Worm (Caenorhabditis elegans): Measurements from ENCODE around the gene cca-1.

The cca-1 gene

DNA sequence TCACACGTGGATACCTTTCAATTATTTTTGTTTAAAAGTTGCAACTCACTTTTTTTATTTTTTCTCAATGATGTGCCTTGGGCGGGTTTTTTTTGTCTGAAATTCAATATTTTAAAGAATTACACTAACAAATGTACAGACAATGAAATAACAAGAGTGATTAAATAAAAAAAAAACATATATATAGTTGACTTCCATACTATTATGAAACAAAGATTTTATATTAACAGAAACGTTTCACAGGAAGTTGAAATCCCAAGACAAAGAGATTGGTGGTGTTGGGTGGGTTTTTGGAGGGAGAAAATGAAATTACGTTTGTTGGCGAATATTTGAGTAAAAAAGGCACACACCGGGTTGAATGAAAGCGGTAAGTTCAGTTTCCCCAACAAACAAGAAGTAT is at the start of gene cca-1:
Gene cca-1, minus strand, starts transcription at position 101 of the 400 bp plus-strand sequence.
- TF ChIP-seq flt-1 (GFP tag; IDR thresholded peaks at IDR 0.05) (no peak), ztf-29 (GFP tag; IDR thresholded peaks at IDR 0.05) (no peak)

- no peak for TF ChIP-seq T22C8.4 (GFP tag; IDR thresholded peaks at IDR 0.05)
- TF ChIP-seq flt-1 (GFP tag; IDR thresholded peaks at IDR 0.05): no peak
- no peak for TF ChIP-seq ztf-23 (GFP tag; IDR thresholded peaks at IDR 0.05)
- no peak for TF ChIP-seq med-1 (GFP tag; optimal IDR thresholded peaks at IDR 0.05; ENCODE audit: insufficient read depth)
- TF ChIP-seq ztf-29 (GFP tag; IDR thresholded peaks at IDR 0.05): no peak
- TF ChIP-seq ref-1 (GFP tag; conservative IDR thresholded peaks at IDR 0.05): no peak
- TF ChIP-seq klf-2 (GFP tag; conservative IDR thresholded peaks at IDR 0.05): no peak
- TF ChIP-seq cog-1 (tag; optimal IDR thresholded peaks at IDR 0.05): no peak
- TF ChIP-seq tab-1 (GFP tag; IDR thresholded peaks at IDR 0.05): no peak
Observed at ce11 chrX:7925134-7925533, 49.4 kb upstream of the cca-1 start, which contains the start of gene zig-4. Gene zig-4 (plus strand): TSS chrX:7925434.

DNA sequence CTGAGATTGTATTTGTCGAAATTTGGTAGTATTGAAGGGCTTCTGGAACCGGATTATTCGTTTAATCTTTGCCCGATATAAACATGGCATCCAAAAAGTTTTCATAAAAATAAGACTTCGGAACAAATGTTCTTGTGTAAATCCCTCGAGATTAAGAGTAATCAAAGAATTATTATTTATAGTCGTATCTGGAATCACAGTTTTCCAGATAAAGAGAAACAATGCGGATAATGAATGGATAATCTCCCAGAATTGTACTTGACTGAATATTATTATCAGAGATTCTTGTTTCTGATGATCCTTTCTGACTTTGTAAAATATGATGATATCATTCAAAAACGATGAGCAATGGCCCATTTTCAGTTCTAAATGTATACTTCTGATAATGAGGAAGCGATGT is 45.4 kb upstream of the cca-1 start:
- no peak for TF ChIP-seq cog-1 (tag; optimal IDR thresholded peaks at IDR 0.05)
- TF ChIP-seq klf-2 (GFP tag; conservative IDR thresholded peaks at IDR 0.05): no peak
- no peak for TF ChIP-seq ztf-23 (GFP tag; IDR thresholded peaks at IDR 0.05)
- TF ChIP-seq med-1 (GFP tag; optimal IDR thresholded peaks at IDR 0.05; ENCODE audit: insufficient read depth): no peak
- TF ChIP-seq tab-1 (GFP tag; IDR thresholded peaks at IDR 0.05): no peak
- no peak for TF ChIP-seq ztf-29 (GFP tag; IDR thresholded peaks at IDR 0.05)
- TF ChIP-seq T22C8.4 (GFP tag; IDR thresholded peaks at IDR 0.05): no peak

ce11 chrX:7916076-7916475 is 40.3 kb upstream of the cca-1 start:
- TF ChIP-seq ztf-29 (GFP tag; IDR thresholded peaks at IDR 0.05): no peak
- TF ChIP-seq flt-1 (GFP tag; IDR thresholded peaks at IDR 0.05): no peak
- TF ChIP-seq tab-1 (GFP tag; IDR thresholded peaks at IDR 0.05): no peak
- no peak for TF ChIP-seq ref-1 (GFP tag; conservative IDR thresholded peaks at IDR 0.05)
- no peak for TF ChIP-seq T22C8.4 (GFP tag; IDR thresholded peaks at IDR 0.05)
- no peak for TF ChIP-seq med-1 (GFP tag; optimal IDR thresholded peaks at IDR 0.05; ENCODE audit: insufficient read depth)
- no peak for TF ChIP-seq klf-2 (GFP tag; conservative IDR thresholded peaks at IDR 0.05)
- TF ChIP-seq cog-1 (tag; optimal IDR thresholded peaks at IDR 0.05): no peak
- no peak for TF ChIP-seq ztf-23 (GFP tag; IDR thresholded peaks at IDR 0.05)

ce11 chrX:7915616-7916015 is 39.9 kb upstream of the cca-1 start:
- TF ChIP-seq cog-1 (tag; optimal IDR thresholded peaks at IDR 0.05) (no peak), T22C8.4 (GFP tag; IDR thresholded peaks at IDR 0.05) (no peak), med-1 (GFP tag; optimal IDR thresholded peaks at IDR 0.05; ENCODE audit: insufficient read depth) (no peak), tab-1 (GFP tag; IDR thresholded peaks at IDR 0.05) (no peak)

ce11 chrX:7913830-7914229 is 38.1 kb upstream of the cca-1 start, which contains the start of gene C39D10.7:
Gene C39D10.7 (minus strand): TSS chrX:7913930.
- TF ChIP-seq ref-1 (GFP tag; conservative IDR thresholded peaks at IDR 0.05): no peak
- no peak for TF ChIP-seq flt-1 (GFP tag; IDR thresholded peaks at IDR 0.05)

- no peak for TF ChIP-seq med-1 (GFP tag; optimal IDR thresholded peaks at IDR 0.05; ENCODE audit: insufficient read depth)
- TF ChIP-seq flt-1 (GFP tag; IDR thresholded peaks at IDR 0.05): 0 out of 2 replicates have a peak, but pooled peaks have one; percentile 33
Observed at ce11 chrX:7906430-7907014, 30.8 kb upstream of the cca-1 start, which contains the start of gene C39D10.1. Gene C39D10.1 (plus strand): TSS chrX:7906964.

DNA sequence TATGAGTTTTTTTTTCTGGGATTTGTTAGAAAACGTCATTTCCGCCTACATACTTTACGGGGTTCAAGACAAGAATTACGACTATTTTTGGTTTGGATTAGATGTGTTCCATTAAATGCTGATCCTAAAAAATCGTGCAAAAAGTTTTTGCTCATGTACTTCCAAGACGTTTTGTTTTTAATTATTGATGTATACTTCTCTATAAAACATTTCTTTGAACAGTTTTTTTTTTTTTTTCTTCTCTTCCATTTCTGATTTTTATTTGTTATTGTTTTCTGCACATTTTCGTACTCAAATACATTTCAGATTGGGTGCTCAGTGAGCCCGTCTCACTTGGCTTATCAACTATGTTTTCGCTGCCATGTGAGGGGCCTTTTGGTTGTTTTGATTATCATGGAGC is 27.2 kb upstream of the cca-1 start, which contains the start of gene C39D10.11:
Gene C39D10.11, plus strand, starts transcription at position 301 of the 400 bp plus-strand sequence.
- TF ChIP-seq T22C8.4 (GFP tag; IDR thresholded peaks at IDR 0.05): no peak
- TF ChIP-seq cog-1 (tag; optimal IDR thresholded peaks at IDR 0.05): no peak
- TF ChIP-seq klf-2 (GFP tag; conservative IDR thresholded peaks at IDR 0.05): no peak
- no peak for TF ChIP-seq ref-1 (GFP tag; conservative IDR thresholded peaks at IDR 0.05)
- TF ChIP-seq ztf-29 (GFP tag; IDR thresholded peaks at IDR 0.05): no peak
- TF ChIP-seq tab-1 (GFP tag; IDR thresholded peaks at IDR 0.05): no peak
- no peak for TF ChIP-seq med-1 (GFP tag; optimal IDR thresholded peaks at IDR 0.05; ENCODE audit: insufficient read depth)
- no peak for TF ChIP-seq ztf-23 (GFP tag; IDR thresholded peaks at IDR 0.05)
- TF ChIP-seq flt-1 (GFP tag; IDR thresholded peaks at IDR 0.05): no peak

ce11 chrX:7901840-7902239 is 26.1 kb upstream of the cca-1 start:
- TF ChIP-seq med-1 (GFP tag; optimal IDR thresholded peaks at IDR 0.05; ENCODE audit: insufficient read depth): no peak
- no peak for TF ChIP-seq cog-1 (tag; optimal IDR thresholded peaks at IDR 0.05)
- TF ChIP-seq ztf-29 (GFP tag; IDR thresholded peaks at IDR 0.05): no peak

DNA sequence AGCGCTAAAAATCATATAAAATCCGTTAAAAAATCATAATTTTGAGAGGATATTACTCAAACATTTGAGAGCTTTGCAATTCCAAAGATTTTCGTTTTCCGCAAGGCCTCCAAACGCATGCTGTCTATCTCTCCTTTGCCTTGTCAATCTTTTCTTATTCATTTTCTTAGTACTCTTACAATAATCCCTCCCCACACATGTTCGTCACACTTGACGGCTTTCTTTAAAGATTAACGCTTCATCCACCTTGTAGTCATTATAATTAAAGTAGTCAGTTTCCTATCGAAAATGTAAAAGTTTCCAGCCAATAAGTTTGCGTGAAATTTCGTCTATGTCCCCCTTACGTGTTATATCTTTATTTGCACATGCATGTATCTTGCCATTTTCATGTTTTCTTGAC is 24.4 kb upstream of the cca-1 start:
- TF ChIP-seq ref-1 (GFP tag; conservative IDR thresholded peaks at IDR 0.05) (no peak), cog-1 (tag; optimal IDR thresholded peaks at IDR 0.05) (no peak), ztf-29 (GFP tag; IDR thresholded peaks at IDR 0.05) (no peak), klf-2 (GFP tag; conservative IDR thresholded peaks at IDR 0.05) (no peak), ztf-23 (GFP tag; IDR thresholded peaks at IDR 0.05) (no peak)

DNA sequence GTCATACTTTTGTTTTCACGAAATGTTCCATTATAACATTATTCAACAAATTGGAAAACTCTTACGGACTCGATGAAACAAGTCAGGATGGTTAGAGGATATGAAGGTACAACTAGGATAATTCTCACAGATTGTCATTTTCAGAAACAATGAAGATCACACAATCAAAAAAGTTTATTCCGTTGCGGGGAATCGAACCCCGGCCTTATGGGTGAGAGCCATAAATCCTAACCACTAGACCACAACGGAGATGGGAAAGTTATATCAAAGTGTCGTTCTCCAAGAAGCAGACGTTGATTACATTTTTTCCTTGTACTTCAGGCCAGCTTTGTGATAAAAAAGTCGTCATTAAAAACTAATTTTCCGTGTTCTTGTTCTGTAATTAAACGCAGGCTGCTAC is 22.4 kb upstream of the cca-1 start:
- TF ChIP-seq tab-1 (GFP tag; IDR thresholded peaks at IDR 0.05) (no peak), ztf-29 (GFP tag; IDR thresholded peaks at IDR 0.05) (no peak), cog-1 (tag; optimal IDR thresholded peaks at IDR 0.05) (no peak), ztf-23 (GFP tag; IDR thresholded peaks at IDR 0.05) (no peak), klf-2 (GFP tag; conservative IDR thresholded peaks at IDR 0.05) (no peak), ref-1 (GFP tag; conservative IDR thresholded peaks at IDR 0.05) (no peak), flt-1 (GFP tag; IDR thresholded peaks at IDR 0.05) (no peak), T22C8.4 (GFP tag; IDR thresholded peaks at IDR 0.05) (no peak), med-1 (GFP tag; optimal IDR thresholded peaks at IDR 0.05; ENCODE audit: insufficient read depth) (no peak)

All from whole organism, midembryonic.